Worm (Caenorhabditis elegans): ENCODE measurements around the gene mtp-18.

DNA sequence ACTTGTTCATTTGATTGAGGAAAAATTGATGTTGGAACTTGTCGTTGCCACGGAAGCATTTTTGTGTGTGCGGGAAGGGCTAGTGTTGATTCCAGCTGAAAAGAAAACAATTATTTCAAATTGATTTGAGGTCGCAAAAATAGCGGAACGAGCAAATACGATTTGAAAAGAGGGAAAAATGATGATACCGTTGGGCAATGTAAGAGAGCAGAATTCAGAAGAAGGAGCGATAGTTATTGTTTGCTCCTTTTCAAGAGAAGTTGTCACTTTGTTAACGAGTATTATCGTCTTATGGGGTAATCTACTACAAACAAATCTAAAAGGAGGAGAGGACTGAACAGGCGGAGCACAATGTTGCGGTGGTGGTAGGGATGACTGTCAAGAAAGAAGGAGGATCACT, 45.8 kb downstream of the mtp-18 start, which contains the start of gene odd-2:
- no peak for TF ChIP-seq him-1 (tag; optimal IDR thresholded peaks at IDR 0.05)
- TF ChIP-seq W03F9.2 (tag; optimal IDR thresholded peaks at IDR 0.05), result no peak

Data from whole organism, L4/young adult.